4 worm cellular contexts compared by ENCODE assay signal in the genomic region with DNA sequence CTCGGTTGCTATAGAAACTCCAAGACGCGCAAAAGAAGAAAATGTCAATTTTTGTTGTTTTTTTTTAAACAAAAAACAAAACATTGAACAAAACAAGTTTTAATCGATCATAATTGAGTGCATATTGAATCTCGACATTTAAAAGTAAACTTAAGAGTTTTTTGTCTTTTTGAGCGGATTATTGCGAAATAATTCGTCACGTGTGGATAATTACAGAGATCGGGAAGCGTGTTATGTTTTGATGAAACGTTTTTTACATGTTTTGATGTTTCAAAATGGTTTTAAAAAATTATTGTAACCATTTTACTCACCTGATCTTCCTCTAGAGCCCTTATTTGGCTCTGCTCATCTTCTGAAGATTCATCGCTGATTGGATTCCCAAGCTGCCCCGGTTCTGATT.
TF ChIP-seq lines count a peak whose summit lies in the region.

No protein-coding gene starts in this region.

TF ChIP-seq in whole organism, L1 larva, 84 proteins besides CTCF, POLR2A, EP300 and RAD21:
- TF ChIP-seq nhr-47 (tag; optimal IDR thresholded peaks at IDR 0.05; lab: Kevin White, UChicago) (peak; percentile 8), jun-1 (tag; optimal IDR thresholded peaks at IDR 0.05; lab: Kevin White, UChicago) (no peak), nhr-11 (tag; optimal IDR thresholded peaks at IDR 0.05; lab: Kevin White, UChicago) (no peak), lin-14 (GFP tag; optimal IDR thresholded peaks at IDR 0.05; lab: Kevin White, UChicago) (peak; percentile 24), nhr-85 (tag; lab: Kevin White, UChicago) (peak; percentile 10), zip-4 (GFP tag; optimal IDR thresholded peaks at IDR 0.05; lab: Kevin White, UChicago) (peak; percentile 56), fkh-8 (tag; optimal IDR thresholded peaks at IDR 0.05; lab: Kevin White, UChicago) (peak; percentile 62), nhr-19 (GFP tag; conservative IDR thresholded peaks at IDR 0.05; lab: Robert Waterston, UW) (no peak), dsc-1 (tag; optimal IDR thresholded peaks at IDR 0.05; lab: Kevin White, UChicago) (peak; percentile 36), nhr-71 (tag; optimal IDR thresholded peaks at IDR 0.05; lab: Kevin White, UChicago) (peak; percentile 46), efl-1 (optimal IDR thresholded peaks at IDR 0.05; lab: Kevin White, UChicago) (no peak), efl-1 (GFP tag; optimal IDR thresholded peaks at IDR 0.05 in 1 of 2; lab: Kevin White, UChicago) (no peak)

TF ChIP-seq in whole organism, L2 larva, 48 proteins besides CTCF, POLR2A, EP300 and RAD21:
- TF ChIP-seq C34F6.9 (tag; optimal IDR thresholded peaks at IDR 0.05; lab: Kevin White, UChicago) (peak; percentile 18), snpc-4 (tag; optimal IDR thresholded peaks at IDR 0.05; lab: Kevin White, UChicago) (no peak), sma-9 (GFP tag; optimal IDR thresholded peaks at IDR 0.05; lab: Kevin White, UChicago) (peak; percentile 13), sma-9 (tag; optimal IDR thresholded peaks at IDR 0.05; lab: Kevin White, UChicago) (no peak)

TF ChIP-seq in whole organism, L3 larva, 47 proteins besides CTCF, POLR2A, EP300 and RAD21:
- TF ChIP-seq ztf-11 (tag; optimal IDR thresholded peaks at IDR 0.05; lab: Kevin White, UChicago) (no peak), unc-62 (GFP tag; optimal IDR thresholded peaks at IDR 0.05; lab: Kevin White, UChicago) (no peak), skn-1 (tag; optimal IDR thresholded peaks at IDR 0.05; lab: Kevin White, UChicago) (peak; percentile 33), fos-1 (tag; optimal IDR thresholded peaks at IDR 0.05; lab: Kevin White, UChicago) (no peak), nhr-12 (tag; optimal IDR thresholded peaks at IDR 0.05; lab: Kevin White, UChicago) (no peak), fkh-10 (GFP tag; optimal IDR thresholded peaks at IDR 0.05; lab: Kevin White, UChicago) (no peak), unc-39 (tag; optimal IDR thresholded peaks at IDR 0.05; lab: Kevin White, UChicago) (no peak)
TF ChIP-seq in whole organism, L3 larva: peak in this region for 1.

TF ChIP-seq in whole organism, young adult, 124 proteins besides CTCF, POLR2A, EP300 and RAD21:
- no peak for TF ChIP-seq snpc-3.4 (tag; optimal IDR thresholded peaks at IDR 0.05; lab: Kevin White, UChicago)
- no peak; the same call in 1 of the 2 replicates for TF ChIP-seq cebp-1 (GFP tag; IDR thresholded peaks at IDR 0.05; lab: Robert Waterston, UW)
- peak; percentile 86 for TF ChIP-seq cebp-1 (tag; optimal IDR thresholded peaks at IDR 0.05; lab: Kevin White, UChicago)
- TF ChIP-seq dpl-1 (GFP tag; optimal IDR thresholded peaks at IDR 0.05; lab: Kevin White, UChicago): no peak
- no peak for TF ChIP-seq B0019.2 (GFP tag; conservative IDR thresholded peaks at IDR 0.05; lab: Robert Waterston, UW)
- TF ChIP-seq madf-6 (GFP tag; IDR thresholded peaks at IDR 0.05; lab: Robert Waterston, UW): no peak
TF ChIP-seq in whole organism, young adult: peak in this region for 1.
